Fruit fly (Drosophila melanogaster): ENCODE measurements around the gene comm3.
A peak's percentile ranks its signal among the peaks of the same experiment; 100 is the strongest.

comm3 gene

DNA sequence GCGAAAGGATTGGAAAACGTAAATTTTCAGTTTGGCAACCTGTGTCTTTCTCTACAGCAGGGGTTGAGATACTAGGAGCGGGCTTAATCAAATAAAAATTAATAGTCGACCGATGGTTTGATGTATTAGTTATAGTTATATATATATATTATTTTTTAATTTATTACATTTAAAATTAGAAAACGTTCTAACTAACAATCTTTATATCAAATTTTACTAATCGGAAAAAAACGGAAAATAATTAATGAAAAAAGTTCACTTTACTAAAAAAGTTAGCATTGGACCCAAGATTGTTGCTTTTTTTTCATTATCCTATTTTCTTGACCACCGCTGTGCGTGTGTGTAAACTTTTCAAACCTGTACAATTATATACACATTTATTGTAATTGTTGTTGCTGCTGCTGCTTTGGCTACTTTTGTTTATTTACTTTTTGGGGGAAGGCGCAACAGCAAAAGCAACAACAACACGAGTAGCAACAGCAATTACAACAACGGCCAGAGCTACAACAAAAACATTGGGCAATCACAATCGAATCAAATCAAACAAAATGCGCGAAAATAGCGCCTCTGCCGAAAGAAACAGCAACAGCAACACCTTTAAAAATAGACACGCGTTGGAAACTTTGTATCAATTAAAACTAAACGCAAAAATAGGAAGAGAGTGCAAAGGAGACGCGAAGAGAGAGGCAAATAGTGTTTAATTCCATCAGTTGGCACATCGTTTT lies 54.9 kb downstream of the comm3 start (continued):
- TF ChIP-seq CG7372 (GFP tag; IDR thresholded peaks at IDR 0.05) (peak; percentile 58), Sox100B (GFP tag; optimal IDR thresholded peaks at IDR 0.05) (peak; percentile 76), CG43689 (GFP tag; IDR thresholded peaks at IDR 0.05) (no peak), Chrac-16 (GFP tag; optimal IDR thresholded peaks at IDR 0.05) (peak; percentile 6), gcm (GFP tag; optimal IDR thresholded peaks at IDR 0.05) (peak; percentile 60), CG8388 (GFP tag; optimal IDR thresholded peaks at IDR 0.05) (peak; percentile 64), Hr51 (GFP tag; optimal IDR thresholded peaks at IDR 0.05) (peak in 1 of 2 experiments; percentile 85), CG13296 (GFP tag; optimal IDR thresholded peaks at IDR 0.05) (peak; percentile 74), Fer2 (tag; optimal IDR thresholded peaks at IDR 0.05) (peak; percentile 9), stwl (tag; optimal IDR thresholded peaks at IDR 0.05) (no peak), Atf6 (GFP tag; IDR thresholded peaks at IDR 0.05) (no peak), az2 (GFP tag; optimal IDR thresholded peaks at IDR 0.05) (peak; percentile 24), eve (GFP tag; optimal IDR thresholded peaks at IDR 0.05) (no peak), CG9437 (GFP tag; optimal IDR thresholded peaks at IDR 0.05) (peak; percentile 70), CG5953 (GFP tag; IDR thresholded peaks at IDR 0.05) (no peak), CG14710 (tag; optimal IDR thresholded peaks at IDR 0.05) (peak; percentile 25), CG6654 (GFP tag; optimal IDR thresholded peaks at IDR 0.05) (peak; percentile 3), CG4424 (GFP tag; optimal IDR thresholded peaks at IDR 0.05) (peak; percentile 20), scrt (GFP tag; optimal IDR thresholded peaks at IDR 0.05) (peak; percentile 4), Nf-YB (GFP tag; optimal IDR thresholded peaks at IDR 0.05) (peak; percentile 41), CG15269 (tag; optimal IDR thresholded peaks at IDR 0.05) (peak; percentile 79), bigmax (GFP tag; optimal IDR thresholded peaks at IDR 0.05) (no peak), CG2712 (tag; optimal IDR thresholded peaks at IDR 0.05) (peak; percentile 69), Awh (GFP tag; IDR thresholded peaks at IDR 0.05) (peak; percentile 12; the same call in 1 of the 2 replicates), HLH4C (GFP tag; IDR thresholded peaks at IDR 0.05; ENCODE audit: partially characterized antibody) (no peak), CG12659 (GFP tag; optimal IDR thresholded peaks at IDR 0.05) (peak; percentile 59), sisA (GFP tag; IDR thresholded peaks at IDR 0.05) (no peak), CG9932 (GFP tag; IDR thresholded peaks at IDR 0.05) (0 out of 2 replicates have a peak, but pooled peaks have one; percentile 27), cad (GFP tag; optimal IDR thresholded peaks at IDR 0.05) (no peak), CG14050 (GFP tag; IDR thresholded peaks at IDR 0.05) (peak; percentile 23; the same call in 1 of the 3 replicates), CG7556 (GFP tag; optimal IDR thresholded peaks at IDR 0.05) (peak; percentile 62), kah (GFP tag; optimal IDR thresholded peaks at IDR 0.05) (peak; percentile 19), CG7963 (GFP tag; IDR thresholded peaks at IDR 0.05; ENCODE audit: partially characterized antibody) (no peak), ara (GFP tag; IDR thresholded peaks at IDR 0.05) (no peak), CG9797 (GFP tag; optimal IDR thresholded peaks at IDR 0.05) (no peak), CG30403 (GFP tag; optimal IDR thresholded peaks at IDR 0.05) (peak; percentile 3), CG32532 (GFP tag; IDR thresholded peaks at IDR 0.05) (peak; percentile 63; the same call in 1 of the 2 replicates), CG11695 (GFP tag; IDR thresholded peaks at IDR 0.05) (peak; percentile 78), tx (GFP tag; optimal IDR thresholded peaks at IDR 0.05) (no peak), NC2β (GFP tag; optimal IDR thresholded peaks at IDR 0.05) (no peak), Ada2b (GFP tag; IDR thresholded peaks at IDR 0.05) (0 out of 2 replicates have a peak, but pooled peaks have one; percentile 17), CG4360 (GFP tag; IDR thresholded peaks at IDR 0.05) (peak; percentile 73), CG17361 (GFP tag; IDR thresholded peaks at IDR 0.05) (peak; percentile 76), ERR (GFP tag; optimal IDR thresholded peaks at IDR 0.05) (no peak), mld (GFP tag; IDR thresholded peaks at IDR 0.05; ENCODE audit: partially characterized antibody) (no peak), CG8924 (tag; optimal IDR thresholded peaks at IDR 0.05) (peak; percentile 77), CG7271 (tag; optimal IDR thresholded peaks at IDR 0.05) (peak; percentile 31), CG31441 (GFP tag; IDR thresholded peaks at IDR 0.05) (peak; percentile 78), CG14014 (GFP tag; IDR thresholded peaks at IDR 0.05) (peak; percentile 21; the same call in 1 of the 2 replicates)
